Worm (Caenorhabditis elegans): ENCODE data around the gene T12G3.6.

DNA sequence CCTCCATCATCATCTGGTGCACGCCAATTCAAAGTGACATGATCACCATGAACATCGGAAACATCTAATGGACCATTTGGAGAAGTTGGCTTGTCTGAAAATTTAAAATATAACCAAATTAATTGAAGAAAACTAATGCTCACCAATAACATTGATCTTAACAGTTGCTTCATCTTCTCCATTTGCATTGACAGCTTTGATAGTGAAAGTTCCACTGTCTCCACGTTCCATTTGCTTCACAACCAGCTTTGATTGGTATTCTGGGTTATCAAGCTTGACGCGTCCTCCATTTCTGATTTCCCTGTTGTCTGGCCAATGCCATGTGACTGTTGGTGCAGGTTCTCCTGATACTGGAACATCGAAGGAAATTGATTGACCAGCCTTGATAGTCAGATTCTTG lies 44.7 kb downstream of the T12G3.6 start:
- TF ChIP-seq ztf-29 (GFP tag; IDR thresholded peaks at IDR 0.05) (no peak), tab-1 (GFP tag; IDR thresholded peaks at IDR 0.05) (no peak), T22C8.4 (GFP tag; IDR thresholded peaks at IDR 0.05) (no peak), med-1 (GFP tag; optimal IDR thresholded peaks at IDR 0.05; ENCODE audit: insufficient read depth) (no peak), ref-1 (GFP tag; conservative IDR thresholded peaks at IDR 0.05) (no peak), flt-1 (GFP tag; IDR thresholded peaks at IDR 0.05) (no peak), klf-2 (GFP tag; conservative IDR thresholded peaks at IDR 0.05) (no peak), ztf-23 (GFP tag; IDR thresholded peaks at IDR 0.05) (no peak), cog-1 (tag; optimal IDR thresholded peaks at IDR 0.05) (no peak)
